Worm (Caenorhabditis elegans): ENCODE results near the gene C49H3.3.

Gene C49H3.3

DNA sequence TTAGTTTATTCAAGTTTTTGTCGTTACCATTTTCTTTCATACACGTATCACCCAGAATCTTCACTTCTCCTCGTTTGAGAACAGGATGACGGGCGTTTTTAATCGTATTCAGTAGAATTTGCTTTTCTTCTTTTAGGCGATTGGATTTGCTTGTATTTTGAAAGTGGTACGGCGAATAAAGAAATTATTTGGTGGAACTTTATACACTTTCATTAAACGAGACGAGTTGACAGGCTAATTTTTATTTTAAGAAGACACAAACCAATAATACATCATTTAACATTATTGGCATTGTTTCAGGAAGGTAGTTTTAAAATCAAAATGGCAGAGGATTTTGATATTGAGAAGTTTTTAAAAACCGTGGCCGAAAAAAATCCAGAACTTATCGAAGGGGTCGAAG lies 9.2 kb upstream of the C49H3.3 start, which contains the start of gene C49H3.4:
Gene C49H3.4, plus strand, starts transcription at position 301 of the 400 bp plus-strand sequence.
- TF ChIP-seq unc-55 (GFP tag; optimal IDR thresholded peaks at IDR 0.05) (no peak), aly-2 (tag; optimal IDR thresholded peaks at IDR 0.05) (no peak), mdl-1 (tag; optimal IDR thresholded peaks at IDR 0.05) (no peak), nhr-10 (tag; optimal IDR thresholded peaks at IDR 0.05) (no peak), ZK546.5 (tag; optimal IDR thresholded peaks at IDR 0.05) (no peak)

- TF ChIP-seq sma-3 (GFP tag; optimal IDR thresholded peaks at IDR 0.05) (no peak), sem-4 (tag; optimal IDR thresholded peaks at IDR 0.05) (no peak), lsy-2 (tag; optimal IDR thresholded peaks at IDR 0.05) (no peak)
Measured at ce11 chrIV:7916907-7917306, 7.2 kb upstream of the C49H3.3 start.

- TF ChIP-seq sma-3 (GFP tag; optimal IDR thresholded peaks at IDR 0.05) (no peak), ceh-82 (tag; optimal IDR thresholded peaks at IDR 0.05) (no peak), nhr-25 (tag; optimal IDR thresholded peaks at IDR 0.05) (no peak), nhr-10 (tag; optimal IDR thresholded peaks at IDR 0.05) (no peak), gmeb-1 (tag; optimal IDR thresholded peaks at IDR 0.05) (no peak), lsy-2 (tag; optimal IDR thresholded peaks at IDR 0.05) (no peak), nhr-129 (tag; optimal IDR thresholded peaks at IDR 0.05) (no peak), dmd-4 (tag; optimal IDR thresholded peaks at IDR 0.05) (no peak), unc-62 (GFP tag; optimal IDR thresholded peaks at IDR 0.05) (no peak), fos-1 (tag; optimal IDR thresholded peaks at IDR 0.05) (no peak), ZK546.5 (tag; optimal IDR thresholded peaks at IDR 0.05) (no peak), C34F6.9 (tag; optimal IDR thresholded peaks at IDR 0.05) (no peak), zag-1 (tag; optimal IDR thresholded peaks at IDR 0.05) (no peak), aly-2 (tag; optimal IDR thresholded peaks at IDR 0.05) (no peak), Y55F3AM.14 (GFP tag; optimal IDR thresholded peaks at IDR 0.05) (no peak), R02D3.7 (tag; optimal IDR thresholded peaks at IDR 0.05) (no peak)
Measured at ce11 chrIV:7917881-7918280, 6.3 kb upstream of the C49H3.3 start.

ce11 chrIV:7920126-7920525 lies 4.0 kb upstream of the C49H3.3 start, which contains the start of gene C49H3.16:
TSS of gene C49H3.16 (plus strand) at chrIV:7920426.
- no peak for TF ChIP-seq lin-11 (tag; optimal IDR thresholded peaks at IDR 0.05)
- TF ChIP-seq zag-1 (tag; optimal IDR thresholded peaks at IDR 0.05): no peak
- no peak for TF ChIP-seq mdl-1 (tag; optimal IDR thresholded peaks at IDR 0.05)
- TF ChIP-seq nhr-77 (tag; optimal IDR thresholded peaks at IDR 0.05): no peak
- TF ChIP-seq unc-62 (GFP tag; optimal IDR thresholded peaks at IDR 0.05): no peak
- no peak for TF ChIP-seq sma-9 (GFP tag; optimal IDR thresholded peaks at IDR 0.05)
- no peak for TF ChIP-seq sma-9 (tag; optimal IDR thresholded peaks at IDR 0.05)
- no peak for TF ChIP-seq nhr-23 (tag; optimal IDR thresholded peaks at IDR 0.05)
- TF ChIP-seq lsy-2 (tag; optimal IDR thresholded peaks at IDR 0.05): no peak
- TF ChIP-seq mab-5 (tag; optimal IDR thresholded peaks at IDR 0.05): no peak
- no peak for TF ChIP-seq egl-27 (tag; optimal IDR thresholded peaks at IDR 0.05)

- no peak for TF ChIP-seq nhr-21 (tag; optimal IDR thresholded peaks at IDR 0.05)
Measured at ce11 chrIV:7924975-7925828, 1.1 kb downstream of the C49H3.3 start.

- peak; percentile 50 for TF ChIP-seq C34F6.9 (tag; optimal IDR thresholded peaks at IDR 0.05)
- no peak for TF ChIP-seq elt-1 (tag; optimal IDR thresholded peaks at IDR 0.05)
- TF ChIP-seq ceh-16 (tag; optimal IDR thresholded peaks at IDR 0.05): no peak
- peak; percentile 10 for TF ChIP-seq nhr-129 (tag; optimal IDR thresholded peaks at IDR 0.05)
- no peak for TF ChIP-seq nhr-12 (tag; optimal IDR thresholded peaks at IDR 0.05)
- TF ChIP-seq fos-1 (tag; optimal IDR thresholded peaks at IDR 0.05): peak; percentile 1
- peak; percentile 28 for TF ChIP-seq lin-13 (GFP tag; optimal IDR thresholded peaks at IDR 0.05)
- peak in 1 of 2 experiments; percentile 32 for TF ChIP-seq lsy-2 (tag; optimal IDR thresholded peaks at IDR 0.05)
Measured at ce11 chrIV:7926102-7926840, 2.1 kb downstream of the C49H3.3 start, which contains the start of gene rps-2. TSS of gene rps-2 (minus strand) at chrIV:7926391.
